Fruit fly (Drosophila melanogaster) whole organism, embryonic: ENCODE results near the gene Ir67b.

Experiments
- Abd-B ChIP-seq: fragments of 200-800 bp; sonication (Bioruptor generic); optimal IDR thresholded peaks from 2 replicates; lab custom pipeline; 2018; ENCODE audit warnings: missing biosample characterization, mild to moderate bottlenecking, missing genetic modification characterization, moderate library complexity
- CG12219 ChIP-seq: fragments of 200-800 bp; sonication (Bioruptor generic); optimal IDR thresholded peaks from 3 replicates; lab custom pipeline; 2018; ENCODE audit warnings: missing biosample characterization, mild to moderate bottlenecking, missing genetic modification characterization
- CG15073 ChIP-seq: fragments of 200-800 bp; sonication (Bioruptor generic); optimal IDR thresholded peaks from 2 replicates; lab custom pipeline; 2016; ENCODE audit warnings: missing biosample characterization, missing genetic modification characterization
- CG1602 ChIP-seq: fragments of 200-800 bp; sonication (Bioruptor generic); optimal IDR thresholded peaks from 3 replicates; lab custom pipeline; 2016; ENCODE audit warnings: missing biosample characterization, missing genetic modification characterization
- CG17385 ChIP-seq: fragments of 200-800 bp; sonication (Bioruptor generic); optimal IDR thresholded peaks from 3 replicates; lab custom pipeline; 2018; ENCODE audit warnings: missing biosample characterization, mild to moderate bottlenecking, missing genetic modification characterization
- CG17829 ChIP-seq: fragments of 200-800 bp; optimal IDR thresholded peaks from 2 replicates; lab custom pipeline; 2019; ENCODE audit warnings: missing biosample characterization, mild to moderate bottlenecking, missing genetic modification characterization, moderate library complexity
- CG1792 ChIP-seq: fragments of 200-800 bp; sonication (Bioruptor generic); optimal IDR thresholded peaks from 2 replicates; lab custom pipeline; 2016; ENCODE audit warnings: missing biosample characterization, missing genetic modification characterization
- CG18262 ChIP-seq: fragments of 200-800 bp; optimal IDR thresholded peaks from 3 replicates; lab custom pipeline; 2019; ENCODE audit warnings: missing biosample characterization, mild to moderate bottlenecking, missing genetic modification characterization, moderate library complexity
- CG30020 ChIP-seq: fragments of 200-800 bp; optimal IDR thresholded peaks from 2 replicates; lab custom pipeline; 2019; ENCODE audit warnings: missing biosample characterization, mild to moderate bottlenecking, missing genetic modification characterization, moderate library complexity
- CG30403 ChIP-seq: fragments of 200-800 bp; sonication (Bioruptor generic); optimal IDR thresholded peaks from 3 replicates; lab custom pipeline; 2016; ENCODE audit warnings: missing biosample characterization, missing genetic modification characterization
- CG32772 ChIP-seq: fragments of 200-800 bp; sonication (Bioruptor generic); IDR thresholded peaks from 2 replicates; pipeline ENCODE4 v1.3.6; 2022; ENCODE audit warnings: missing biosample characterization, missing genetic modification characterization
- CG33557 ChIP-seq: fragments of 200-800 bp; sonication (Bioruptor generic); optimal IDR thresholded peaks from 2 replicates; lab custom pipeline; 2019; ENCODE audit warnings: missing biosample characterization, mild to moderate bottlenecking, missing genetic modification characterization, moderate library complexity
- CG4424 ChIP-seq: fragments of 200-800 bp; sonication (Bioruptor generic); optimal IDR thresholded peaks from 3 replicates; lab custom pipeline; 2016; ENCODE audit warnings: missing biosample characterization, missing genetic modification characterization
- CG6175 ChIP-seq: fragments of 200-800 bp; sonication (Bioruptor generic); IDR thresholded peaks from 3 replicates; pipeline ENCODE4 v1.3.6; 2022; ENCODE audit warnings: missing biosample characterization, missing genetic modification characterization
- CG6254 ChIP-seq: fragments of 200-800 bp; sonication (Bioruptor generic); optimal IDR thresholded peaks from 3 replicates; lab custom pipeline; 2017; ENCODE audit warnings: mild to moderate bottlenecking, missing biosample characterization, missing genetic modification reagents, missing genetic modification characterization
- CG6689 ChIP-seq: fragments of 200-800 bp; sonication (Bioruptor generic); IDR thresholded peaks from 2 replicates; pipeline ENCODE4 v1.3.6; 2022; ENCODE audit warnings: missing biosample characterization, missing genetic modification characterization
- CG7745 ChIP-seq: fragments of 200-800 bp; sonication (Bioruptor generic); optimal IDR thresholded peaks from 2 replicates; lab custom pipeline; 2018; ENCODE audit warnings: missing biosample characterization, mild to moderate bottlenecking, missing genetic modification characterization, moderate library complexity
- CG9437 ChIP-seq: fragments of 200-800 bp; sonication (Bioruptor generic); optimal IDR thresholded peaks from 2 replicates; lab custom pipeline; 2018; ENCODE audit warnings: missing biosample characterization, mild to moderate bottlenecking, missing genetic modification characterization
- CoRest ChIP-seq: fragments of 200-800 bp; sonication (Bioruptor generic); optimal IDR thresholded peaks from 3 replicates; lab custom pipeline; 2018; ENCODE audit warnings: missing biosample characterization, mild to moderate bottlenecking, missing genetic modification characterization, moderate library complexity
- Dad ChIP-seq: fragments of 200-800 bp; sonication (Bioruptor generic); optimal IDR thresholded peaks from 3 replicates; lab custom pipeline; 2016; ENCODE audit warnings: missing biosample characterization, missing genetic modification characterization
- Dek ChIP-seq: fragments of 200-800 bp; sonication (Bioruptor generic); optimal IDR thresholded peaks from 3 replicates; lab custom pipeline; 2019; ENCODE audit warnings: missing biosample characterization, mild to moderate bottlenecking, missing genetic modification characterization, moderate library complexity
- Sox102F ChIP-seq: fragments of 200-800 bp; sonication (Bioruptor generic); optimal IDR thresholded peaks from 2 replicates; lab custom pipeline; 2018; ENCODE audit warnings: missing biosample characterization, mild to moderate bottlenecking, missing genetic modification characterization, moderate library complexity
- Sry-β ChIP-seq: fragments of 200-800 bp; sonication (Bioruptor generic); optimal IDR thresholded peaks from 2 replicates; lab custom pipeline; 2018; ENCODE audit warnings: missing biosample characterization, mild to moderate bottlenecking, missing genetic modification characterization, moderate library complexity
- Sry-δ ChIP-seq: fragments of 200-800 bp; sonication (Bioruptor generic); optimal IDR thresholded peaks from 2 replicates; lab custom pipeline; 2016; ENCODE audit warnings: missing biosample characterization, missing genetic modification characterization
- Taf1 ChIP-seq: fragments of 200-800 bp; sonication (Bioruptor generic); IDR thresholded peaks from 2 replicates; pipeline ENCODE4 v1.3.6; 2022; ENCODE audit warnings: missing biosample characterization, missing genetic modification characterization
- Vsx1 ChIP-seq: fragments of 200-800 bp; sonication (Bioruptor generic); optimal IDR thresholded peaks from 2 replicates; lab custom pipeline; 2017; ENCODE audit warnings: missing biosample characterization, mild to moderate bottlenecking, missing genetic modification characterization, missing genetic modification reagents
- az2 ChIP-seq: fragments of 200-800 bp; sonication (Bioruptor generic); optimal IDR thresholded peaks from 3 replicates; lab custom pipeline; 2016; ENCODE audit warnings: missing biosample characterization, missing genetic modification characterization
- bcd ChIP-seq: fragments of 200-800 bp; sonication (Bioruptor generic); optimal IDR thresholded peaks from 2 replicates; lab custom pipeline; 2017; ENCODE audit warnings: missing biosample characterization, mild to moderate bottlenecking, missing genetic modification characterization
- chif ChIP-seq, 2 experiments: fragments of 200-800 bp; sonication (Bioruptor generic); optimal IDR thresholded peaks; 3 replicates each; lab custom pipeline; 2016; ENCODE audit warnings: missing biosample characterization in 2 of 2, missing genetic modification characterization in 2 of 2
- dmrt99B ChIP-seq: fragments of 200-800 bp; sonication (Bioruptor generic); optimal IDR thresholded peaks from 2 replicates; lab custom pipeline; 2018; ENCODE audit warnings: missing biosample characterization, mild to moderate bottlenecking, missing genetic modification characterization, moderate library complexity
- esg ChIP-seq: fragments of 200-800 bp; sonication (Bioruptor generic); conservative IDR thresholded peaks from 2 replicates; pipeline ENCODE4 v1.3.6; 2022; ENCODE audit warnings: missing biosample characterization, missing genetic modification characterization
- gcm ChIP-seq: fragments of 200-800 bp; sonication (Bioruptor generic); optimal IDR thresholded peaks from 2 replicates; lab custom pipeline; 2019; ENCODE audit warnings: missing biosample characterization, mild to moderate bottlenecking, missing genetic modification characterization, moderate library complexity
- gem ChIP-seq: fragments of 200-800 bp; sonication (Bioruptor generic); optimal IDR thresholded peaks from 2 replicates; lab custom pipeline; 2019; ENCODE audit warnings: missing biosample characterization, mild to moderate bottlenecking, missing genetic modification characterization, moderate library complexity
- grau ChIP-seq: fragments of 200-800 bp; optimal IDR thresholded peaks from 3 replicates; lab custom pipeline; 2019; ENCODE audit warnings: missing biosample characterization, mild to moderate bottlenecking, missing genetic modification characterization, moderate library complexity
- jumu ChIP-seq: fragments of 200-800 bp; sonication (Bioruptor generic); optimal IDR thresholded peaks from 3 replicates; lab custom pipeline; 2016; ENCODE audit warnings: missing biosample characterization, missing genetic modification characterization
- lmd ChIP-seq: fragments of 200-800 bp; sonication (Bioruptor generic); IDR thresholded peaks from 2 replicates; pipeline ENCODE4 v1.3.6; 2022; ENCODE audit warnings: missing biosample characterization, missing genetic modification characterization
- nerfin-1 ChIP-seq: fragments of 200-800 bp; sonication (Bioruptor generic); optimal IDR thresholded peaks from 3 replicates; lab custom pipeline; 2019; ENCODE audit warnings: missing biosample characterization, mild to moderate bottlenecking, missing genetic modification characterization, moderate library complexity
- oc ChIP-seq: fragments of 200-800 bp; sonication (Bioruptor generic); optimal IDR thresholded peaks from 2 replicates; lab custom pipeline; 2018; ENCODE audit warnings: missing biosample characterization, mild to moderate bottlenecking, missing genetic modification characterization, moderate library complexity
- org-1 ChIP-seq: fragments of 200-800 bp; sonication (Bioruptor generic); optimal IDR thresholded peaks from 2 replicates; lab custom pipeline; 2017; ENCODE audit warnings: missing biosample characterization, missing genetic modification characterization
- pros ChIP-seq: fragments of 200-800 bp; sonication (Bioruptor generic); optimal IDR thresholded peaks from 3 replicates; lab custom pipeline; 2019; ENCODE audit warnings: missing biosample characterization, mild to moderate bottlenecking, missing genetic modification characterization, moderate library complexity
- stc ChIP-seq: fragments of 200-800 bp; sonication (Bioruptor generic); IDR thresholded peaks from 2 replicates; pipeline ENCODE4 v1.3.6; 2022; ENCODE audit warnings: missing biosample characterization, missing genetic modification characterization
- tio ChIP-seq: fragments of 200-800 bp; sonication (Bioruptor generic); optimal IDR thresholded peaks from 2 replicates; lab custom pipeline; 2017; ENCODE audit warnings: missing biosample characterization, missing genetic modification characterization, inconsistent platforms
- zfh1 ChIP-seq: fragments of 200-800 bp; sonication (Bioruptor generic); IDR thresholded peaks from 3 replicates; pipeline ENCODE4 v1.3.6; 2022; ENCODE audit warnings: missing biosample characterization, missing genetic modification characterization

Ir67b gene

DNA sequence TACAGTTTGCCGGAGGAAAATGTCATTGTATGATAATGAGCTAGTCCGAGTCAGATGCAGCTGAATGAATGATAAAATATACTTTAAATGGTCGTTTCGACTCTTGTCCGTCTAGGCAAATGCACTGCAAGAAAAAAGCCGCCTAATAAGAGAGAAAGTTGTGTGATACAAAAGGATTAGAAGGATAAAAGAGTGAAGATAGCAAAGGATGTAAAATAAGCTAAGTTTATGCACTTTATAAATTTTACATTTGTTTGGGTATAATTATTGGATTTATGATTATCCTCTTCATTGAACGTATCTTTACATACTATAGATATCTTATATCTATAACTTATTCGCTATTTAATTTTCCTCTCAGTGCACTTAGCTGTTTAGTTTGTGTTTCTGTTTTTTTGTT lies 40.8 kb downstream of the Ir67b start (continued):
- TF ChIP-seq bcd (GFP tag; lab: Kevin White, UChicago), result no peak
- TF ChIP-seq grau (tag; lab: Kevin White, UChicago), result peak; percentile 53
- no peak for TF ChIP-seq CG30020 (tag; lab: Kevin White, UChicago)
- TF ChIP-seq gem, result peak; percentile 70
- TF ChIP-seq Sry-δ (GFP tag; lab: Kevin White, UChicago), result no peak
- no peak for TF ChIP-seq CG6175
- TF ChIP-seq oc (tag; lab: Kevin White, UChicago), result peak; percentile 52
- TF ChIP-seq lmd (GFP tag; lab: Robert Waterston, UW), result no peak
- TF ChIP-seq Taf1 (GFP tag; lab: Robert Waterston, UW), result no peak
- TF ChIP-seq Abd-B (GFP tag; lab: Kevin White, UChicago), result peak; percentile 28
- TF ChIP-seq CG18262 (tag; lab: Kevin White, UChicago), result peak; percentile 56
- TF ChIP-seq nerfin-1 (tag; lab: Kevin White, UChicago), result no peak
- no peak for TF ChIP-seq Dek
- peak; percentile 1 for TF ChIP-seq CG12219 (GFP tag; lab: Kevin White, UChicago)
- TF ChIP-seq esg, result peak; percentile 43; the same call in 1 of the 2 replicates
- TF ChIP-seq CG30403 (GFP tag; lab: Kevin White, UChicago), result peak; percentile 43
- no peak for TF ChIP-seq org-1
- TF ChIP-seq gcm (GFP tag; lab: Kevin White, UChicago), result peak; percentile 13
- TF ChIP-seq CG6254, result peak; percentile 7
- peak in 1 of 2 experiments; percentile 24 for TF ChIP-seq chif (GFP tag; optimal IDR thresholded peaks at IDR 0.05; lab: Kevin White, UChicago)
- TF ChIP-seq tio (GFP tag; lab: Kevin White, UChicago), result peak; percentile 17
- TF ChIP-seq CG17829 (tag; lab: Kevin White, UChicago), result peak; percentile 17
- peak; percentile 12 for TF ChIP-seq CG9437 (GFP tag; lab: Kevin White, UChicago)
- 0 out of 3 replicates have a peak, but pooled peaks have one; percentile 49 for TF ChIP-seq zfh1
- TF ChIP-seq CG17385 (GFP tag; lab: Kevin White, UChicago), result peak; percentile 5
- peak; percentile 75 for TF ChIP-seq dmrt99B (tag; lab: Kevin White, UChicago)
- TF ChIP-seq CG15073 (GFP tag; lab: Kevin White, UChicago), result no peak
- no peak for TF ChIP-seq jumu
- TF ChIP-seq Sry-β (GFP tag; lab: Kevin White, UChicago), result no peak
- peak; percentile 55 for TF ChIP-seq CoRest (tag; lab: Kevin White, UChicago)
- TF ChIP-seq stc (GFP tag; lab: Robert Waterston, UW), result 0 out of 2 replicates have a peak, but pooled peaks have one; percentile 27
- TF ChIP-seq pros (GFP tag; lab: Kevin White, UChicago), result no peak
- peak; percentile 44 for TF ChIP-seq CG4424 (GFP tag; lab: Kevin White, UChicago)
- no peak for TF ChIP-seq CG7745
- peak; percentile 76 for TF ChIP-seq Sox102F
- no peak for TF ChIP-seq Vsx1
- TF ChIP-seq CG33557 (GFP tag; lab: Kevin White, UChicago), result peak; percentile 43
- TF ChIP-seq CG32772 (GFP tag; lab: Robert Waterston, UW), result peak; percentile 13; the same call in 1 of the 2 replicates
- TF ChIP-seq CG1792 (GFP tag; lab: Kevin White, UChicago), result no peak
- peak; percentile 55 for TF ChIP-seq az2 (GFP tag; lab: Kevin White, UChicago)
- TF ChIP-seq CG1602 (GFP tag; lab: Kevin White, UChicago), result peak; percentile 21
- no peak for TF ChIP-seq Dad (GFP tag; lab: Kevin White, UChicago)
- TF ChIP-seq CG6689 (GFP tag; lab: Robert Waterston, UW), result peak; percentile 33; the same call in 1 of the 2 replicates
